Worm (Caenorhabditis elegans) whole organism, L2 larva: ENCODE data around the gene vem-1.

Source experiments
- R02D3.7 ChIP-seq: fragments of 150-350 bp; optimal IDR thresholded peaks from 2 replicates; lab custom pipeline; 2014; ENCODE audit warnings: missing biosample characterization, missing genetic modification characterization
- aly-2 ChIP-seq: fragments of 150-350 bp; optimal IDR thresholded peaks from 2 replicates; lab custom pipeline; 2014; ENCODE audit warnings: missing biosample characterization, missing genetic modification characterization
- egl-27 ChIP-seq: sonication (generic microtip); optimal IDR thresholded peaks from 3 replicates; lab custom pipeline; 2017; ENCODE audit warnings: missing biosample characterization, missing genetic modification reagents, missing genetic modification characterization
- elt-3 ChIP-seq: sonication (generic microtip); optimal IDR thresholded peaks from 2 replicates; lab custom pipeline; 2017; ENCODE audit warnings: missing biosample characterization, missing genetic modification characterization
- lin-39 ChIP-seq: fragments of 150-350 bp; optimal IDR thresholded peaks from 2 replicates; lab custom pipeline; 2014; ENCODE audit warnings: missing biosample characterization, missing genetic modification reagents, missing genetic modification characterization
- mab-5 ChIP-seq: fragments of 150-350 bp; optimal IDR thresholded peaks from 2 replicates; lab custom pipeline; 2014; ENCODE audit warnings: missing biosample characterization, missing genetic modification characterization
- nhr-11 ChIP-seq: fragments of 150-350 bp; optimal IDR thresholded peaks from 2 replicates; lab custom pipeline; 2014; ENCODE audit warnings: missing biosample characterization, missing genetic modification characterization
- peb-1 ChIP-seq: fragments of 150-350 bp; optimal IDR thresholded peaks from 2 replicates; lab custom pipeline; 2014; ENCODE audit warnings: missing biosample characterization, missing genetic modification characterization
- unc-39 ChIP-seq: fragments of 150-350 bp; optimal IDR thresholded peaks from 2 replicates; lab custom pipeline; 2014; ENCODE audit warnings: missing biosample characterization, missing genetic modification characterization
- unc-55 ChIP-seq: fragments of 150-350 bp; sonication (generic microtip); optimal IDR thresholded peaks from 3 replicates; lab custom pipeline; 2014; ENCODE audit warnings: missing biosample characterization, missing genetic modification reagents, missing genetic modification characterization
- unc-62 ChIP-seq: fragments of 150-350 bp; optimal IDR thresholded peaks from 2 replicates; lab custom pipeline; 2014; ENCODE audit warnings: missing biosample characterization, missing genetic modification reagents, missing genetic modification characterization

- TF ChIP-seq peb-1 (no peak), aly-2 (tag; lab: Kevin White, UChicago) (no peak), egl-27 (no peak), nhr-11 (tag; lab: Kevin White, UChicago) (no peak), R02D3.7 (tag; lab: Kevin White, UChicago) (no peak), unc-62 (GFP tag; lab: Kevin White, UChicago) (no peak), unc-55 (no peak), lin-39 (tag; lab: Kevin White, UChicago) (no peak), unc-39 (tag; lab: Kevin White, UChicago) (no peak), elt-3 (tag; lab: Kevin White, UChicago) (no peak), mab-5 (tag; lab: Kevin White, UChicago) (no peak)
Observed at ce11 chrX:8052055-8052454, 36.3 kb downstream of the vem-1 start.
